Fruit fly (Drosophila melanogaster): ENCODE measurements around the gene CG43739.

Gene CG43739

DNA sequence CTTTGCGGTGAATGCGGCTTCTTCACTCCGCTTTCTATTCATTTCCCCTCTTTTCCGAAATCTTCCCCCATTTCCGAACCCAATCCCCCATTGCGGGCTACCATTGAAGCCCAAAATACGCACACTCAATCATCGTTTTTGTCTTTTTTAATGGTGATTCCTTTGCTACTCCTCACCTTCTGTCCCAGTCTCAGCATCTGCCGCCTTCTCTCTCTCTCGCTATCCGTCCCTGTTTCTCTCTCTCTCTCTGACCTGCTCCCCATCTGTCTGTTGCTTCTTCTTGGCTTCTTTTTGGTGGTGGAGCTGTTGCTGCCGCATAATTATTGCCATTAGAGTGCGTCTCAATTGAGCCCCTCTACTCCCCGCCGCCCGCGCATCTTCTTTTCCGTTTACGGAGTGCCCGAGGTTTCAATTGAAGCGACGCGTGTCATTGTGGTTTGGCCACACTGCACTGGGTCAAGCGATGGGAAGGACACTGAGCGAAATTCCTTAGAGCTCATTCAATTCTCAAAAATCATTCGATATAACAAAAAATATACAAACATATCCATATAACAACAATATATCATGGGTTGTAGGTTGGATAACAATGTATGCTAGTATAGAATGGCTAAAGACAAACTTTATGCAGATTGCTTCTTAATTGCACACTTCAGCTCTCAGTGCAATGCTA is 26.3 kb upstream of the CG43739 start:
- TF ChIP-seq Hr4 (GFP tag; optimal IDR thresholded peaks at IDR 0.05) (peak; percentile 50), Sox102F (GFP tag; optimal IDR thresholded peaks at IDR 0.05) (peak; percentile 17), CG6854 (GFP tag; optimal IDR thresholded peaks at IDR 0.05) (no peak), CG1621 (tag; optimal IDR thresholded peaks at IDR 0.05) (no peak), CG6808 (GFP tag; optimal IDR thresholded peaks at IDR 0.05) (no peak), CG3919 (GFP tag; optimal IDR thresholded peaks at IDR 0.05) (peak; percentile 32), Eip78C (GFP tag) (peak; percentile 76), net (GFP tag; optimal IDR thresholded peaks at IDR 0.05) (peak; percentile 19), Smox (GFP tag; optimal IDR thresholded peaks at IDR 0.05) (peak; percentile 34), spab (GFP tag; optimal IDR thresholded peaks at IDR 0.05) (peak; percentile 9), acj6 (GFP tag; optimal IDR thresholded peaks at IDR 0.05) (peak; percentile 32), CG4318 (GFP tag; optimal IDR thresholded peaks at IDR 0.05) (peak; percentile 39), topi (GFP tag; optimal IDR thresholded peaks at IDR 0.05) (peak; percentile 9), svp (GFP tag) (peak; percentile 50), Eip75B (GFP tag; optimal IDR thresholded peaks at IDR 0.05) (peak; percentile 25), Gug (GFP tag; IDR thresholded peaks at IDR 0.05) (no peak), CG7368 (GFP tag; optimal IDR thresholded peaks at IDR 0.05) (peak; percentile 8), dsx (GFP tag; optimal IDR thresholded peaks at IDR 0.05; ENCODE audit: poor library complexity, severe bottlenecking) (peak; percentile 25), Eip93F (GFP tag; optimal IDR thresholded peaks at IDR 0.05) (no peak), CG6276 (GFP tag; optimal IDR thresholded peaks at IDR 0.05) (peak; percentile 41), cyc (GFP tag; optimal IDR thresholded peaks at IDR 0.05) (peak; percentile 34), CG16779 (tag; optimal IDR thresholded peaks at IDR 0.05) (no peak), Sox14 (GFP tag; optimal IDR thresholded peaks at IDR 0.05) (peak; percentile 53), CG32006 (GFP tag; optimal IDR thresholded peaks at IDR 0.05) (peak; percentile 71), esn (GFP tag; optimal IDR thresholded peaks at IDR 0.05) (peak; percentile 40), Lpt (GFP tag; optimal IDR thresholded peaks at IDR 0.05) (no peak), CG11762 (GFP tag; optimal IDR thresholded peaks at IDR 0.05; ENCODE audit: insufficient read depth) (no peak), Met (GFP tag; optimal IDR thresholded peaks at IDR 0.05) (peak; percentile 56), eg (GFP tag; IDR thresholded peaks at IDR 0.05) (0 out of 3 replicates have a peak, but pooled peaks have one; percentile 34), dac (GFP tag; optimal IDR thresholded peaks at IDR 0.05) (peak; percentile 13), Hr38 (GFP tag; optimal IDR thresholded peaks at IDR 0.05) (no peak), lz (GFP tag; optimal IDR thresholded peaks at IDR 0.05) (peak; percentile 14), CG3032 (tag; optimal IDR thresholded peaks at IDR 0.05) (peak; percentile 41), Sox15 (GFP tag; optimal IDR thresholded peaks at IDR 0.05) (no peak), Ets96B (tag; optimal IDR thresholded peaks at IDR 0.05) (no peak), pdm3 (GFP tag; optimal IDR thresholded peaks at IDR 0.05) (peak; percentile 38), fd59A (GFP tag; optimal IDR thresholded peaks at IDR 0.05) (no peak), fkh (GFP tag; optimal IDR thresholded peaks at IDR 0.05) (no peak), Hr39 (GFP tag; optimal IDR thresholded peaks at IDR 0.05) (peak; percentile 25), CG9139 (GFP tag; optimal IDR thresholded peaks at IDR 0.05) (no peak), CG10631 (GFP tag; optimal IDR thresholded peaks at IDR 0.05) (peak; percentile 58), CG8319 (GFP tag; optimal IDR thresholded peaks at IDR 0.05) (peak; percentile 22), Ets21C (GFP tag; optimal IDR thresholded peaks at IDR 0.05) (peak; percentile 12), CG10669 (GFP tag; optimal IDR thresholded peaks at IDR 0.05) (peak; percentile 45), salr (GFP tag; optimal IDR thresholded peaks at IDR 0.05) (peak in 1 of 2 experiments; percentile 34), CG34406 (GFP tag; optimal IDR thresholded peaks at IDR 0.05) (peak; percentile 27), CG6163 (GFP tag; IDR thresholded peaks at IDR 0.05) (peak; percentile 33; the same call in 1 of the 3 replicates), fd85E (GFP tag; optimal IDR thresholded peaks at IDR 0.05) (no peak), CG11902 (GFP tag; optimal IDR thresholded peaks at IDR 0.05) (no peak), Blimp-1 (GFP tag; optimal IDR thresholded peaks at IDR 0.05) (no peak), OdsH (GFP tag; optimal IDR thresholded peaks at IDR 0.05) (peak; percentile 53)

All from whole organism, prepupa.